Fruit fly (Drosophila melanogaster) whole organism: ENCODE data around the gene Ctr1A.

Source experiments
- CG8478 ChIP-seq: fragments of >200 bp; optimal IDR thresholded peaks from 2 replicates; lab custom pipeline; 2018; ENCODE audit warnings: inconsistent platforms
- Dll ChIP-seq: fragments of >200 bp; optimal IDR thresholded peaks from 2 replicates; lab custom pipeline; 2017
- EcR ChIP-seq, 2 experiments: fragments of >200 bp; optimal IDR thresholded peaks; 2 replicates each; lab custom pipeline; 2017; ENCODE audit warnings: missing biosample characterization in 2 of 2, missing genetic modification characterization in 2 of 2, missing genetic modification reagents in 2 of 2
- pan ChIP-seq: fragments of >200 bp; optimal IDR thresholded peaks from 2 replicates; lab custom pipeline; 2017
- usp ChIP-seq: fragments of >200 bp; optimal IDR thresholded peaks from 2 replicates; lab custom pipeline; 2017; ENCODE audit warnings: missing biosample characterization, missing genetic modification characterization, mixed read lengths

dm6 chrX:6617372-6617771 lies 44.1 kb upstream of the Ctr1A start:
- TF ChIP-seq usp (GFP tag; lab: Kevin White, UChicago): no peak
- no peak for TF ChIP-seq Dll (lab: Kevin White, UChicago)
- TF ChIP-seq EcR (GFP tag; optimal IDR thresholded peaks at IDR 0.05; lab: Kevin White, UChicago): no peak
- no peak for TF ChIP-seq pan (lab: Kevin White, UChicago)
- no peak for TF ChIP-seq CG8478 (lab: Kevin White, UChicago)
